Worm (Caenorhabditis elegans) whole organism, early embryonic: Measurements from ENCODE around the gene F16G10.13.

Experiments
- B0310.2 ChIP-seq: sonication (generic microtip); optimal IDR thresholded peaks from 2 replicates; lab custom pipeline; 2016; ENCODE audit warnings: mild to moderate bottlenecking, missing genetic modification characterization, missing compliant biosample characterization
- F13C5.2 ChIP-seq: sonication (generic microtip); optimal IDR thresholded peaks from 2 replicates; lab custom pipeline; 2017; ENCODE audit warnings: mild to moderate bottlenecking, missing genetic modification characterization, inconsistent platforms, missing compliant biosample characterization
- aly-1 ChIP-seq: sonication (generic microtip); optimal IDR thresholded peaks from 2 replicates; lab custom pipeline; 2016; ENCODE audit warnings: missing genetic modification characterization, missing compliant biosample characterization
- ama-1 ChIP-seq: fragments of 150-350 bp; optimal IDR thresholded peaks from 2 replicates; lab custom pipeline; 2014
- ceh-13 ChIP-seq: fragments of 200-800 bp; sonication (Bioruptor generic); optimal IDR thresholded peaks from 2 replicates; lab custom pipeline; 2018; ENCODE audit warnings: mild to moderate bottlenecking, missing genetic modification characterization, missing compliant biosample characterization
- ets-7 ChIP-seq: sonication (generic microtip); optimal IDR thresholded peaks from 2 replicates; lab custom pipeline; 2016; ENCODE audit warnings: missing genotype, missing genetic modification characterization, missing compliant biosample characterization
- flt-1 ChIP-seq: fragments of 200-800 bp; sonication (Bioruptor generic); IDR thresholded peaks from 2 replicates; pipeline ENCODE4 v1.3.6; 2022; ENCODE audit warnings: missing genetic modification characterization, missing compliant biosample characterization
- hmbx-1 ChIP-seq: sonication (generic microtip); optimal IDR thresholded peaks from 2 replicates; lab custom pipeline; 2016; ENCODE audit warnings: mild to moderate bottlenecking, missing genetic modification characterization, missing compliant biosample characterization
- hmg-4 ChIP-seq: fragments of 200-800 bp; sonication (Bioruptor generic); optimal IDR thresholded peaks from 2 replicates; lab custom pipeline; 2018; ENCODE audit warnings: mild to moderate bottlenecking, missing genetic modification characterization, missing compliant biosample characterization
- hnd-1 ChIP-seq: sonication (generic microtip); optimal IDR thresholded peaks from 2 replicates; lab custom pipeline; 2016; ENCODE audit warnings: missing genetic modification characterization, missing compliant biosample characterization
- pes-1 ChIP-seq: fragments of 200-800 bp; sonication (Bioruptor generic); IDR thresholded peaks from 2 replicates; pipeline ENCODE4 v1.3.6; 2022; ENCODE audit warnings: missing genetic modification reagents, missing genetic modification characterization, missing compliant biosample characterization
- scrt-1 ChIP-seq: fragments of 200-800 bp; sonication (Bioruptor generic); IDR thresholded peaks from 2 replicates; pipeline ENCODE4 v1.3.6; 2022; ENCODE audit warnings: missing genetic modification characterization, missing compliant biosample characterization
- sea-1 ChIP-seq: fragments of 200-800 bp; sonication (Bioruptor generic); conservative IDR thresholded peaks from 2 replicates; pipeline ENCODE4 v1.3.6; 2022; ENCODE audit warnings: missing genetic modification characterization, missing compliant biosample characterization
- tbx-11 ChIP-seq: fragments of 200-800 bp; sonication (Bioruptor generic); IDR thresholded peaks from 2 replicates; pipeline ENCODE4 v1.3.6; 2022; ENCODE audit warnings: missing genetic modification characterization, missing compliant biosample characterization
- tbx-37 ChIP-seq: fragments of 200-800 bp; sonication (Bioruptor generic); conservative IDR thresholded peaks from 2 replicates; pipeline ENCODE4 v1.3.6; 2022; ENCODE audit warnings: missing genetic modification reagents, missing genetic modification characterization, missing compliant biosample characterization
- tra-4 ChIP-seq: sonication (generic microtip); optimal IDR thresholded peaks from 2 replicates; lab custom pipeline; 2017; ENCODE audit warnings: missing genetic modification characterization, missing compliant biosample characterization

The F16G10.13 gene

ce11 chrII:2435566-2435965 lies 39.8 kb upstream of the F16G10.13 start:
- TF ChIP-seq tbx-11 (no peak), sea-1 (GFP tag; lab: Robert Waterston, UW) (no peak), scrt-1 (GFP tag; lab: Robert Waterston, UW) (no peak), hmg-4 (GFP tag; lab: Kevin White, UChicago) (no peak), ceh-13 (no peak), tbx-37 (GFP tag; lab: Robert Waterston, UW) (no peak), B0310.2 (no peak), hnd-1 (tag; lab: Kevin White, UChicago) (no peak), F13C5.2 (tag; lab: Kevin White, UChicago) (no peak), tra-4 (no peak), ama-1 (no peak)

- no peak for TF ChIP-seq ets-7 (tag; lab: Kevin White, UChicago)
- TF ChIP-seq B0310.2: no peak
Measured at ce11 chrII:2431972-2432371, 36.2 kb upstream of the F16G10.13 start, which contains the start of gene ceh-86. Gene ceh-86, minus strand, starts transcription at chrII:2432072.

ce11 chrII:2422427-2422826 lies 26.7 kb upstream of the F16G10.13 start:
- TF ChIP-seq tra-4 (no peak), sea-1 (GFP tag; lab: Robert Waterston, UW) (no peak), F13C5.2 (tag; lab: Kevin White, UChicago) (no peak), ets-7 (tag; lab: Kevin White, UChicago) (no peak), tbx-37 (GFP tag; lab: Robert Waterston, UW) (no peak), B0310.2 (no peak), tbx-11 (no peak)

- TF ChIP-seq aly-1 (tag; lab: Kevin White, UChicago) (no peak), tbx-11 (no peak), hnd-1 (tag; lab: Kevin White, UChicago) (no peak), ama-1 (no peak), scrt-1 (GFP tag; lab: Robert Waterston, UW) (no peak), sea-1 (GFP tag; lab: Robert Waterston, UW) (no peak)
Measured at ce11 chrII:2421905-2422304, 26.1 kb upstream of the F16G10.13 start, which contains the start of gene F42G2.2. Gene F42G2.2, plus strand, starts transcription at chrII:2422205.

- TF ChIP-seq aly-1 (tag; lab: Kevin White, UChicago) (no peak), flt-1 (GFP tag; lab: Robert Waterston, UW) (no peak), hmg-4 (GFP tag; lab: Kevin White, UChicago) (no peak), hnd-1 (tag; lab: Kevin White, UChicago) (no peak), ama-1 (no peak), scrt-1 (GFP tag; lab: Robert Waterston, UW) (no peak), sea-1 (GFP tag; lab: Robert Waterston, UW) (no peak), B0310.2 (no peak), ceh-13 (no peak), tbx-37 (GFP tag; lab: Robert Waterston, UW) (no peak), tbx-11 (no peak)
Measured at ce11 chrII:2421185-2421584, 25.4 kb upstream of the F16G10.13 start.

- TF ChIP-seq F13C5.2 (tag; lab: Kevin White, UChicago) (no peak), tbx-11 (no peak)
Measured at ce11 chrII:2420685-2421084, 24.9 kb upstream of the F16G10.13 start.

- TF ChIP-seq tbx-37 (GFP tag; lab: Robert Waterston, UW) (no peak), scrt-1 (GFP tag; lab: Robert Waterston, UW) (no peak), F13C5.2 (tag; lab: Kevin White, UChicago) (no peak)
Measured at ce11 chrII:2418836-2419235, 23.1 kb upstream of the F16G10.13 start, which contains the start of gene fbxc-20. Gene fbxc-20, plus strand, starts transcription at chrII:2419136.

DNA sequence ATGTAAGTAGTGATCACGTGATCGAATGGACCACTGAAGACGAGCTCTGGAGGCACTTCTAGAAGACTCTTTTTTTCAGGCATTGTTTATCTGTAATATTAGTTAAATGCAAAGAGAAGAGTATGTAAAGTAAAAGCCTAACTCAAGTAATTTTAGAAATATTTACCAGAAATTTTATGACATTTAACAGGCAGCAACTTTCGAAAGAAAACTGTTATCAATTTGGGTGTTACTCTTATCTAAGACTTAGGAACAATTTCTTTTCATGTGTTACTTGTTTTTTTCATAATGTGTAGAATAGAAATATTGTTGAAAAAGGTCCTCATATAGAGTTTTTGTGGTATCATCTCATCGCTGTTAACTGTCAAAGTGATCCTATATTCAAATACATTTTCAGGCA lies 22.1 kb upstream of the F16G10.13 start, which contains the start of the genes F42G2.5 and F42G2.7:
Gene F42G2.5 (minus strand): TSS at position 101 of the 400 bp plus-strand sequence.
Gene F42G2.7 (plus strand): TSS at position 270 of the 400 bp plus-strand sequence.
- TF ChIP-seq hmg-4 (GFP tag; lab: Kevin White, UChicago) (no peak), hnd-1 (tag; lab: Kevin White, UChicago) (no peak), ama-1 (no peak), pes-1 (GFP tag; lab: Robert Waterston, UW) (no peak), tbx-37 (GFP tag; lab: Robert Waterston, UW) (no peak), sea-1 (GFP tag; lab: Robert Waterston, UW) (no peak), scrt-1 (GFP tag; lab: Robert Waterston, UW) (no peak), aly-1 (tag; lab: Kevin White, UChicago) (no peak), ets-7 (tag; lab: Kevin White, UChicago) (no peak), tra-4 (no peak)

DNA sequence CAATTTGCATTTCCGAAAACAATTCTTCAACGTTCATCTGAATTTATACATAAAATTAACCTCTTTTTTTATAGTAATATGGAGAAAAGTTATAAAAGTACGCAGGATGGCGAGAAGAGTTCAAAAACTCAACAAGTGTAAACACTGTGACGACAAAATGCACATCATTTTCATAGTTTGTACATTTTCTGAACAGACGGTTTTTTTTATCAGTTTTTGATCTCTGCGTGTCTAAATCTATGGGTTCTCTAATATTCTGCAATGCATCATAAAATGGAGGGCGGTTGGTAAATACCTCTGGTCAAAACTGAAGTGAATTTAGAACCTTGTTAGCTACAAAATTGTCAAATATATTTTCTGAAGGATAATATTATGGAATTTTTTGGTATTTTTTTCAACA lies 19.7 kb upstream of the F16G10.13 start, which contains the start of gene fbxa-4:
Gene fbxa-4 (minus strand): TSS at position 93 of the 400 bp plus-strand sequence.
- TF ChIP-seq tbx-37 (GFP tag; lab: Robert Waterston, UW) (no peak), hmbx-1 (tag; lab: Kevin White, UChicago) (no peak)

ce11 chrII:2412649-2413048 lies 16.9 kb upstream of the F16G10.13 start, which contains the start of gene fbxa-182:
Gene fbxa-182, minus strand, starts transcription at chrII:2412749.
- TF ChIP-seq ceh-13 (no peak), tbx-37 (GFP tag; lab: Robert Waterston, UW) (no peak)
